Fruit fly (Drosophila melanogaster) whole organism, embryonic: ENCODE data around the gene dyl.

Experiments
- Blimp-1 ChIP-seq: fragments of 200-800 bp; sonication (Bioruptor generic); optimal IDR thresholded peaks from 3 replicates; lab custom pipeline; 2018; ENCODE audit warnings: missing biosample characterization, missing genetic modification characterization, mild to moderate bottlenecking, moderate library complexity, missing genetic modification reagents
- C15 ChIP-seq: fragments of 200-800 bp; sonication (Bioruptor generic); IDR thresholded peaks from 3 replicates; pipeline ENCODE4 v1.3.6; 2022; ENCODE audit warnings: missing biosample characterization, missing genetic modification characterization
- CG10147 ChIP-seq: fragments of 200-800 bp; sonication (Bioruptor generic); optimal IDR thresholded peaks from 2 replicates; lab custom pipeline; 2019; ENCODE audit warnings: missing biosample characterization, mild to moderate bottlenecking, missing genetic modification characterization, moderate library complexity
- CG1024 ChIP-seq: fragments of 200-800 bp; sonication (Bioruptor generic); IDR thresholded peaks from 2 replicates; pipeline ENCODE4 v1.3.6; 2022; ENCODE audit warnings: missing biosample characterization, missing genetic modification characterization
- CG10267 ChIP-seq: fragments of 200-800 bp; sonication (Bioruptor generic); optimal IDR thresholded peaks from 2 replicates; lab custom pipeline; 2018; ENCODE audit warnings: missing biosample characterization, mild to moderate bottlenecking, missing genetic modification characterization, moderate library complexity
- CG11723 ChIP-seq: fragments of 200-800 bp; sonication (Bioruptor generic); optimal IDR thresholded peaks from 2 replicates; lab custom pipeline; 2017; ENCODE audit warnings: missing biosample characterization, mild to moderate bottlenecking, missing genetic modification characterization
- CG12071 ChIP-seq: fragments of 200-800 bp; sonication (Bioruptor generic); optimal IDR thresholded peaks from 3 replicates; lab custom pipeline; 2018; ENCODE audit warnings: missing biosample characterization, mild to moderate bottlenecking, missing genetic modification characterization
- CG14014 ChIP-seq: fragments of 200-800 bp; sonication (Bioruptor generic); IDR thresholded peaks from 2 replicates; pipeline ENCODE4 v1.3.6; 2022; ENCODE audit warnings: missing biosample characterization, missing genetic modification characterization
- CG17328 ChIP-seq: fragments of 200-800 bp; sonication (Bioruptor generic); IDR thresholded peaks from 2 replicates; pipeline ENCODE4 v1.3.6; 2022; ENCODE audit warnings: missing biosample characterization, missing genetic modification characterization
- CG2875 ChIP-seq: fragments of 200-800 bp; sonication (Bioruptor generic); optimal IDR thresholded peaks from 2 replicates; lab custom pipeline; 2017; ENCODE audit warnings: missing biosample characterization, mild to moderate bottlenecking, missing genetic modification characterization, missing genetic modification reagents
- CG3847 ChIP-seq: fragments of 200-800 bp; sonication (Bioruptor generic); IDR thresholded peaks from 2 replicates; pipeline ENCODE4 v1.3.6; 2022; ENCODE audit warnings: missing biosample characterization, missing genetic modification characterization
- CG7745 ChIP-seq: fragments of 200-800 bp; sonication (Bioruptor generic); optimal IDR thresholded peaks from 2 replicates; lab custom pipeline; 2018; ENCODE audit warnings: missing biosample characterization, mild to moderate bottlenecking, missing genetic modification characterization, moderate library complexity
- CG9727 ChIP-seq: fragments of 200-800 bp; sonication (Bioruptor generic); optimal IDR thresholded peaks from 3 replicates; lab custom pipeline; 2017; ENCODE audit warnings: missing biosample characterization, mild to moderate bottlenecking, missing genetic modification characterization
- CG9797 ChIP-seq: fragments of 200-800 bp; sonication (Bioruptor generic); optimal IDR thresholded peaks from 3 replicates; lab custom pipeline; 2018; ENCODE audit warnings: missing biosample characterization, mild to moderate bottlenecking, missing genetic modification characterization
- D ChIP-seq, 2 experiments: fragments of 200-800 bp in 1 of 2; fragments of >200 bp in 1 of 2; sonication (Bioruptor generic) in 1 of 2; optimal IDR thresholded peaks; 2 replicates in 1 of 2; 3 replicates in 1 of 2; lab custom pipeline; 2017; ENCODE audit warnings: mild to moderate bottlenecking in 1 of 2, missing biosample characterization in 1 of 2, missing genetic modification characterization in 1 of 2, missing genetic modification reagents in 1 of 2
- Drgx ChIP-seq: fragments of 200-800 bp; sonication (Bioruptor generic); IDR thresholded peaks from 2 replicates; pipeline ENCODE4 v1.3.6; 2022; ENCODE audit warnings: missing biosample characterization, missing genetic modification characterization
- Ets65A ChIP-seq: fragments of 200-800 bp; sonication (Bioruptor generic); peaks from one replicate; lab custom pipeline; 2016; ENCODE audit warnings: missing biosample characterization, missing genetic modification characterization
- H15 ChIP-seq: fragments of 200-800 bp; sonication (Bioruptor generic); IDR thresholded peaks from 3 replicates; pipeline ENCODE4 v1.3.6; 2022; ENCODE audit warnings: missing biosample characterization, missing genetic modification characterization
- Lhr ChIP-seq: fragments of 200-800 bp; sonication (Bioruptor generic); optimal IDR thresholded peaks from 3 replicates; lab custom pipeline; 2017; ENCODE audit warnings: mild to moderate bottlenecking, missing biosample characterization, missing genetic modification reagents, missing genetic modification characterization
- Mes4 ChIP-seq: fragments of 200-800 bp; sonication (Bioruptor generic); optimal IDR thresholded peaks from 2 replicates; lab custom pipeline; 2016; ENCODE audit warnings: missing biosample characterization, missing genetic modification characterization
- NC2α ChIP-seq: fragments of 200-800 bp; sonication (Bioruptor generic); optimal IDR thresholded peaks from 2 replicates; lab custom pipeline; 2016; ENCODE audit warnings: missing biosample characterization, missing genetic modification characterization
- Oli ChIP-seq: fragments of 200-800 bp; sonication (Bioruptor generic); optimal IDR thresholded peaks from 2 replicates; lab custom pipeline; 2018; ENCODE audit warnings: missing biosample characterization, mild to moderate bottlenecking, missing genetic modification characterization, moderate library complexity
- Rfx ChIP-seq: fragments of 200-800 bp; sonication (Bioruptor generic); IDR thresholded peaks from 2 replicates; pipeline ENCODE4 v1.3.6; 2022; ENCODE audit warnings: missing biosample characterization, missing genetic modification characterization
- Sox100B ChIP-seq: fragments of 200-800 bp; sonication (Bioruptor generic); optimal IDR thresholded peaks from 3 replicates; lab custom pipeline; 2018; ENCODE audit warnings: missing biosample characterization, mild to moderate bottlenecking, missing genetic modification characterization
- Sox102F ChIP-seq: fragments of 200-800 bp; sonication (Bioruptor generic); optimal IDR thresholded peaks from 2 replicates; lab custom pipeline; 2018; ENCODE audit warnings: missing biosample characterization, mild to moderate bottlenecking, missing genetic modification characterization, moderate library complexity
- Spps ChIP-seq: fragments of 200-800 bp; sonication (Bioruptor generic); optimal IDR thresholded peaks from 2 replicates; lab custom pipeline; 2018; ENCODE audit warnings: missing biosample characterization, mild to moderate bottlenecking, missing genetic modification characterization
- Usf ChIP-seq: fragments of 200-800 bp; sonication (Bioruptor generic); optimal IDR thresholded peaks from 2 replicates; lab custom pipeline; 2017; ENCODE audit warnings: missing genotype, missing biosample characterization, missing genetic modification characterization
- Xbp1 ChIP-seq: fragments of 200-800 bp; sonication (Bioruptor generic); optimal IDR thresholded peaks from 3 replicates; lab custom pipeline; 2016; ENCODE audit warnings: missing biosample characterization, mild to moderate bottlenecking, missing genetic modification characterization
- ase ChIP-seq: fragments of 200-800 bp; sonication (Bioruptor generic); IDR thresholded peaks from 3 replicates; pipeline ENCODE4 v1.3.6; 2022; ENCODE audit warnings: missing biosample characterization, missing genetic modification characterization
- crc ChIP-seq: fragments of 200-800 bp; sonication (Bioruptor generic); optimal IDR thresholded peaks from 2 replicates; lab custom pipeline; 2016; ENCODE audit warnings: missing biosample characterization, missing genetic modification characterization
- dan ChIP-seq: fragments of 200-800 bp; sonication (Bioruptor generic); IDR thresholded peaks from 2 replicates; pipeline ENCODE4 v1.3.6; 2022; ENCODE audit warnings: missing biosample characterization, missing genetic modification characterization
- dati ChIP-seq: fragments of 200-800 bp; sonication (Bioruptor generic); IDR thresholded peaks from 2 replicates; pipeline ENCODE4 v1.3.6; 2022; ENCODE audit warnings: missing biosample characterization, missing genetic modification characterization
- disco-r ChIP-seq: fragments of 200-800 bp; sonication (Bioruptor generic); optimal IDR thresholded peaks from 2 replicates; lab custom pipeline; 2016; ENCODE audit warnings: missing biosample characterization, missing genetic modification characterization
- exex ChIP-seq: fragments of 200-800 bp; sonication (Bioruptor generic); optimal IDR thresholded peaks from 4 replicates; lab custom pipeline; 2018; ENCODE audit warnings: missing biosample characterization, mild to moderate bottlenecking, missing genetic modification characterization, moderate library complexity
- eyg ChIP-seq: fragments of 200-800 bp; sonication (Bioruptor generic); optimal IDR thresholded peaks from 3 replicates; lab custom pipeline; 2016; ENCODE audit warnings: missing biosample characterization, missing genetic modification characterization
- fd64A ChIP-seq: fragments of 200-800 bp; sonication (Bioruptor generic); optimal IDR thresholded peaks from 3 replicates; lab custom pipeline; 2018; ENCODE audit warnings: missing biosample characterization, mild to moderate bottlenecking, missing genetic modification characterization
- gsb-n ChIP-seq: fragments of 200-800 bp; sonication (Bioruptor generic); optimal IDR thresholded peaks from 3 replicates; lab custom pipeline; 2018; ENCODE audit warnings: missing biosample characterization, mild to moderate bottlenecking, missing genetic modification characterization
- gt ChIP-seq: fragments of 200-800 bp; sonication (Bioruptor generic); IDR thresholded peaks from 2 replicates; pipeline ENCODE4 v1.3.6; 2022; ENCODE audit warnings: missing biosample characterization, missing genetic modification characterization
- kni ChIP-seq: fragments of 200-800 bp; sonication (Bioruptor generic); optimal IDR thresholded peaks from 3 replicates; lab custom pipeline; 2017; ENCODE audit warnings: mild to moderate bottlenecking, missing biosample characterization, missing genetic modification reagents, missing genetic modification characterization
- mam ChIP-seq: fragments of 200-800 bp; sonication (Bioruptor generic); optimal IDR thresholded peaks from 3 replicates; lab custom pipeline; 2016; ENCODE audit warnings: missing biosample characterization, missing genetic modification characterization
- onecut ChIP-seq: fragments of 200-800 bp; sonication (Bioruptor generic); IDR thresholded peaks from 2 replicates; pipeline ENCODE4 v1.3.6; 2022; ENCODE audit warnings: missing biosample characterization, missing genetic modification characterization
- phol ChIP-seq: fragments of 200-800 bp; sonication (Bioruptor generic); optimal IDR thresholded peaks from 3 replicates; lab custom pipeline; 2018; ENCODE audit warnings: missing biosample characterization, mild to moderate bottlenecking, missing genetic modification characterization, moderate library complexity
- sc ChIP-seq, 3 experiments: fragments of >200 bp in 2 of 3; fragments of 200-800 bp in 1 of 3; sonication (Bioruptor generic) in 1 of 3; optimal IDR thresholded peaks; 2 replicates in 2 of 3; 3 replicates in 1 of 3; lab custom pipeline; 2017; ENCODE audit warnings: mild to moderate bottlenecking in 1 of 3, missing biosample characterization in 1 of 3, missing genetic modification characterization in 1 of 3, missing genetic modification reagents in 1 of 3
- sens-2 ChIP-seq: fragments of 200-800 bp; sonication (Bioruptor generic); IDR thresholded peaks from 2 replicates; pipeline ENCODE4 v1.3.6; 2022; ENCODE audit warnings: missing biosample characterization, missing genetic modification characterization
- seq ChIP-seq: fragments of 200-800 bp; sonication (Bioruptor generic); IDR thresholded peaks from 2 replicates; pipeline ENCODE4 v1.3.6; 2022; ENCODE audit warnings: missing biosample characterization, missing genetic modification characterization
- slp2 ChIP-seq: fragments of 200-800 bp; sonication (Bioruptor generic); optimal IDR thresholded peaks from 2 replicates; lab custom pipeline; 2016; ENCODE audit warnings: missing biosample characterization, missing genetic modification characterization
- stc ChIP-seq: fragments of 200-800 bp; sonication (Bioruptor generic); IDR thresholded peaks from 2 replicates; pipeline ENCODE4 v1.3.6; 2022; ENCODE audit warnings: missing biosample characterization, missing genetic modification characterization
- yki ChIP-seq: fragments of >200 bp; optimal IDR thresholded peaks from 3 replicates; lab custom pipeline; 2018
- z ChIP-seq: fragments of 200-800 bp; sonication (Bioruptor generic); IDR thresholded peaks from 3 replicates; pipeline ENCODE4 v1.3.6; 2022; ENCODE audit warnings: missing biosample characterization, missing genetic modification characterization
- zfh1 ChIP-seq: fragments of 200-800 bp; sonication (Bioruptor generic); IDR thresholded peaks from 3 replicates; pipeline ENCODE4 v1.3.6; 2022; ENCODE audit warnings: missing biosample characterization, missing genetic modification characterization

Gene dyl

DNA sequence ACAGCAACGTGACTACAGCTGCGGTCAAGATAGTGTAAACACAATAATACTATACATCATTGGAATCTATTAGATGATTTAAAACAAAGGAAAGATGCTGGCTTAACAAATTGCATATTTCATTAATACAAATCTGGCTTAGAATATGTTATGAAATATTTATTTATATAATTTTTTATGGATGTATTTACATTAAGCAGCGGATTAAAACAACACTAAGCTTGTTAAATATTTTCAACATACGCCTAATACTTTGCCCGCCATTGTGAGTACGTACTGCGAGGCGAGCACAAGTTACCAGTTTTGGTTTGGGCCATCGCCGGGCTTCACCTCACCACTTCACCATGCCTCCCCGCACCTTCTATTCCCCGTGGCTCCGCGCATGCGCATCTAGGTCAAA, 37.6 kb downstream of the dyl start (continued):
- TF ChIP-seq CG2875 (GFP tag; lab: Kevin White, UChicago) (peak; percentile 16), CG7745 (tag; lab: Kevin White, UChicago) (no peak), onecut (GFP tag; lab: Robert Waterston, UW) (no peak), dati (GFP tag; lab: Robert Waterston, UW) (no peak), NC2α (GFP tag; lab: Kevin White, UChicago) (no peak), Ets65A (GFP tag; lab: Kevin White, UChicago) (no peak), CG9797 (no peak), fd64A (GFP tag; lab: Kevin White, UChicago) (no peak), gt (GFP tag; lab: Robert Waterston, UW) (0 out of 2 replicates have a peak, but pooled peaks have one; percentile 7), crc (GFP tag; lab: Kevin White, UChicago) (no peak), slp2 (GFP tag; lab: Kevin White, UChicago) (no peak), sc (optimal IDR thresholded peaks at IDR 0.05; lab: Kevin White, UChicago) (no peak), sc (GFP tag; optimal IDR thresholded peaks at IDR 0.05; lab: Kevin White, UChicago) (peak; percentile 44), mam (GFP tag; lab: Kevin White, UChicago) (no peak), Blimp-1 (peak; percentile 74), CG12071 (peak; percentile 56), Usf (GFP tag; lab: Kevin White, UChicago) (peak; percentile 15), H15 (GFP tag; lab: Robert Waterston, UW) (peak; percentile 42; the same call in 1 of the 3 replicates), disco-r (no peak), sens-2 (GFP tag; lab: Robert Waterston, UW) (no peak), dan (no peak), CG10147 (peak; percentile 74), phol (peak; percentile 81), CG1024 (GFP tag; lab: Robert Waterston, UW) (no peak), ase (GFP tag; lab: Robert Waterston, UW) (peak; percentile 37; the same call in 1 of the 3 replicates), zfh1 (GFP tag; lab: Robert Waterston, UW) (peak; percentile 52; the same call in 1 of the 3 replicates), stc (peak; percentile 74), CG17328 (GFP tag; lab: Robert Waterston, UW) (peak; percentile 31; the same call in 1 of the 2 replicates), eyg (GFP tag; lab: Kevin White, UChicago) (no peak), gsb-n (tag; lab: Kevin White, UChicago) (peak; percentile 61), yki (lab: Kevin White, UChicago) (no peak), CG14014 (GFP tag; lab: Robert Waterston, UW) (peak; percentile 38; the same call in 1 of the 2 replicates), Sox102F (GFP tag; lab: Kevin White, UChicago) (no peak), Mes4 (GFP tag; lab: Kevin White, UChicago) (no peak), exex (peak; percentile 1), kni (GFP tag; lab: Kevin White, UChicago) (peak; percentile 63), Rfx (peak; percentile 59; the same call in 1 of the 2 replicates), CG11723 (GFP tag; lab: Kevin White, UChicago) (peak; percentile 41), Xbp1 (GFP tag; lab: Kevin White, UChicago) (peak; percentile 54), CG9727 (GFP tag; lab: Kevin White, UChicago) (peak; percentile 57), Oli (tag; lab: Kevin White, UChicago) (peak; percentile 83), Lhr (GFP tag; lab: Kevin White, UChicago) (peak; percentile 15), CG3847 (GFP tag; lab: Robert Waterston, UW) (peak; percentile 34; the same call in 1 of the 2 replicates), C15 (GFP tag; lab: Robert Waterston, UW) (peak; percentile 15; the same call in 1 of the 3 replicates), Drgx (GFP tag; lab: Robert Waterston, UW) (peak; percentile 75), D (optimal IDR thresholded peaks at IDR 0.05; lab: Kevin White, UChicago) (no peak), D (GFP tag; optimal IDR thresholded peaks at IDR 0.05; lab: Kevin White, UChicago) (peak; percentile 71), Spps (tag; lab: Kevin White, UChicago) (peak; percentile 52), seq (GFP tag; lab: Robert Waterston, UW) (peak; percentile 62; the same call in 1 of the 2 replicates), Sox100B (GFP tag; lab: Kevin White, UChicago) (peak; percentile 84), CG10267 (peak; percentile 76), z (GFP tag; lab: Robert Waterston, UW) (no peak)
